Worm (Caenorhabditis elegans) whole organism, early embryonic: ENCODE data around the gene sqst-1.

Experiments used
- F13C5.2 ChIP-seq: sonication (generic microtip); optimal IDR thresholded peaks from 2 replicates; lab custom pipeline; 2017; ENCODE audit warnings: mild to moderate bottlenecking, missing genetic modification characterization, inconsistent platforms, missing compliant biosample characterization
- ama-1 ChIP-seq: fragments of 150-350 bp; optimal IDR thresholded peaks from 2 replicates; lab custom pipeline; 2014
- ets-7 ChIP-seq: sonication (generic microtip); optimal IDR thresholded peaks from 2 replicates; lab custom pipeline; 2016; ENCODE audit warnings: missing genotype, missing genetic modification characterization, missing compliant biosample characterization
- flt-1 ChIP-seq: fragments of 200-800 bp; sonication (Bioruptor generic); IDR thresholded peaks from 2 replicates; pipeline ENCODE4 v1.3.6; 2022; ENCODE audit warnings: missing genetic modification characterization, missing compliant biosample characterization
- hmbx-1 ChIP-seq: sonication (generic microtip); optimal IDR thresholded peaks from 2 replicates; lab custom pipeline; 2016; ENCODE audit warnings: mild to moderate bottlenecking, missing genetic modification characterization, missing compliant biosample characterization
- hnd-1 ChIP-seq: sonication (generic microtip); optimal IDR thresholded peaks from 2 replicates; lab custom pipeline; 2016; ENCODE audit warnings: missing genetic modification characterization, missing compliant biosample characterization
- tbx-37 ChIP-seq: fragments of 200-800 bp; sonication (Bioruptor generic); conservative IDR thresholded peaks from 2 replicates; pipeline ENCODE4 v1.3.6; 2022; ENCODE audit warnings: missing genetic modification reagents, missing genetic modification characterization, missing compliant biosample characterization

DNA sequence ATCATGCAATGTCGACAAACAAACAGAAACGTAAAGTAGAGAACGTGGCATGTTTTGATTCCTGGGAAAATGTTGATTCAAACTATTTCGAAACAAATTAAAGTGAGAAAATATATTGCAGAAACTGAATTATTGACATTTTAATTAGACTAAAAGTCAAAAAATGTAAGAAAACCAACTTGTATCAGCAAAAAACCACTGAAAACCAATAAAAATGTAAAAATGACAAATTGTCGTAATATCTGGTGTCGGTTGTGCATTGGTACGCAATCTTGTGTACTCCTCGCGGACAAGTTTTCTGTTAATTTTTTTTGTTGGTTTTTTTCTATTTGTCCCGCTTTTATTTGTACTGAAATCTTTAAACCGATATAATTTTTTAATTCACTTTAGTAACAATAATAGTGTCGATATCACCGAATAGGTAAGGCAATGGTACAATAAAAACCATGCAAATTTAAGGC is 4.3 kb upstream of the sqst-1 start, which contains the start of gene T12G3.11:
- TF ChIP-seq ets-7 (no peak), ama-1 (lab: Kevin White, UChicago) (no peak), tbx-37 (GFP tag; lab: Robert Waterston, UW) (no peak), flt-1 (GFP tag; lab: Robert Waterston, UW) (no peak), hmbx-1 (no peak), F13C5.2 (tag; lab: Kevin White, UChicago) (no peak), hnd-1 (no peak)
